In genomic region chr3R:21111964-21112740, dm6 we compare ENCODE assay signal across 1 fruit fly cellular context.
TF ChIP-seq lines count a peak whose summit lies in the region.

No protein-coding gene starts in this region.

TF ChIP-seq in whole organism, embryonic, 481 proteins besides CTCF, POLR2A, EP300 and RAD21 (continued from another document):
- TF ChIP-seq CG43689 (GFP tag; IDR thresholded peaks at IDR 0.05; lab: Robert Waterston, UW) (no peak), scrt (GFP tag; optimal IDR thresholded peaks at IDR 0.05; lab: Kevin White, UChicago) (peak; percentile 61), CG8924 (tag; optimal IDR thresholded peaks at IDR 0.05; lab: Kevin White, UChicago) (peak; percentile 5), Taf1 (GFP tag; IDR thresholded peaks at IDR 0.05; lab: Robert Waterston, UW) (no peak), ranshi (GFP tag; IDR thresholded peaks at IDR 0.05; lab: Robert Waterston, UW) (no peak), pros (GFP tag; optimal IDR thresholded peaks at IDR 0.05; lab: Kevin White, UChicago) (peak; percentile 25), Fer3 (tag; optimal IDR thresholded peaks at IDR 0.05; lab: Kevin White, UChicago) (peak; percentile 14), Ets97D (GFP tag; optimal IDR thresholded peaks at IDR 0.05; lab: Kevin White, UChicago) (no peak), CG11093 (GFP tag; IDR thresholded peaks at IDR 0.05; lab: Robert Waterston, UW) (no peak), Sox102F (GFP tag; optimal IDR thresholded peaks at IDR 0.05; lab: Kevin White, UChicago) (peak; percentile 49), CG4617 (GFP tag; optimal IDR thresholded peaks at IDR 0.05; lab: Kevin White, UChicago; ENCODE audit: borderline replicate concordance) (no peak), C15 (GFP tag; IDR thresholded peaks at IDR 0.05; lab: Robert Waterston, UW) (no peak), CG32772 (GFP tag; IDR thresholded peaks at IDR 0.05; lab: Robert Waterston, UW) (0 out of 2 replicates have a peak, but pooled peaks have one; percentile 30), nerfin-1 (tag; optimal IDR thresholded peaks at IDR 0.05; lab: Kevin White, UChicago) (peak; percentile 64), ssp (GFP tag; IDR thresholded peaks at IDR 0.05; lab: Robert Waterston, UW) (no peak), sc (optimal IDR thresholded peaks at IDR 0.05; lab: Kevin White, UChicago) (no peak), sc (GFP tag; optimal IDR thresholded peaks at IDR 0.05; lab: Kevin White, UChicago) (peak; percentile 21), caup (GFP tag; optimal IDR thresholded peaks at IDR 0.05; lab: Kevin White, UChicago; ENCODE audit: severe bottlenecking) (no peak), nau (GFP tag; optimal IDR thresholded peaks at IDR 0.05; lab: Kevin White, UChicago) (peak; percentile 16), CG3163 (GFP tag; optimal IDR thresholded peaks at IDR 0.05; lab: Kevin White, UChicago) (peak; percentile 72), fd96Cb (tag; optimal IDR thresholded peaks at IDR 0.05; lab: Kevin White, UChicago) (peak; percentile 28), Chrac-16 (GFP tag; optimal IDR thresholded peaks at IDR 0.05; lab: Kevin White, UChicago) (peak; percentile 9), HLH4C (GFP tag; IDR thresholded peaks at IDR 0.05; lab: Robert Waterston, UW; ENCODE audit: partially characterized antibody) (0 out of 3 replicates have a peak, but pooled peaks have one; percentile 23), ttk (GFP tag; IDR thresholded peaks at IDR 0.05; lab: Robert Waterston, UW) (0 out of 2 replicates have a peak, but pooled peaks have one; percentile 10), CG2120 (GFP tag; optimal IDR thresholded peaks at IDR 0.05; lab: Kevin White, UChicago) (peak; percentile 27), Sry-δ (GFP tag; optimal IDR thresholded peaks at IDR 0.05; lab: Kevin White, UChicago) (no peak), zfh1 (GFP tag; IDR thresholded peaks at IDR 0.05; lab: Robert Waterston, UW) (no peak), MESR4 (GFP tag; optimal IDR thresholded peaks at IDR 0.05; lab: Kevin White, UChicago) (no peak), stwl (tag; optimal IDR thresholded peaks at IDR 0.05; lab: Kevin White, UChicago) (no peak), bowl (GFP tag; IDR thresholded peaks at IDR 0.05; lab: Robert Waterston, UW) (peak; percentile 51; the same call in 1 of the 2 replicates), gt (GFP tag; IDR thresholded peaks at IDR 0.05; lab: Robert Waterston, UW) (no peak), gcm (GFP tag; optimal IDR thresholded peaks at IDR 0.05; lab: Kevin White, UChicago) (peak; percentile 55), Dek (tag; optimal IDR thresholded peaks at IDR 0.05; lab: Kevin White, UChicago) (peak; percentile 23), Eip74EF (GFP tag; optimal IDR thresholded peaks at IDR 0.05; lab: Kevin White, UChicago) (peak; percentile 31 to 41), CG4707 (GFP tag; optimal IDR thresholded peaks at IDR 0.05; lab: Kevin White, UChicago) (peak; percentile 91), Dip2 (GFP tag; IDR thresholded peaks at IDR 0.05; lab: Robert Waterston, UW) (no peak)
